Worm (Caenorhabditis elegans) whole organism, L2 larva: ENCODE results near the gene nhr-202.
A peak's percentile ranks its signal among the peaks of the same experiment; 100 is the strongest.

Experiments used
- C34F6.9 ChIP-seq: fragments of 150-350 bp; optimal IDR thresholded peaks from 2 replicates; lab custom pipeline; 2014; ENCODE audit warnings: missing biosample characterization, missing genetic modification characterization
- F13H6.1 ChIP-seq: sonication (generic microtip); optimal IDR thresholded peaks from 2 replicates; lab custom pipeline; 2016; ENCODE audit warnings: missing genetic modification characterization, missing compliant biosample characterization
- Y55F3AM.14 ChIP-seq: fragments of 200-800 bp; sonication (Bioruptor generic); optimal IDR thresholded peaks from 2 replicates; lab custom pipeline; 2018; ENCODE audit warnings: mild to moderate bottlenecking, missing genetic modification characterization, missing compliant biosample characterization
- aly-2 ChIP-seq: fragments of 150-350 bp; optimal IDR thresholded peaks from 2 replicates; lab custom pipeline; 2014; ENCODE audit warnings: missing biosample characterization, missing genetic modification characterization
- ama-1 ChIP-seq: fragments of 150-350 bp; optimal IDR thresholded peaks from 2 replicates; lab custom pipeline; 2018; ENCODE audit warnings: inconsistent platforms
- blmp-1 ChIP-seq: sonication (generic microtip); optimal IDR thresholded peaks from 2 replicates; lab custom pipeline; 2017; ENCODE audit warnings: missing genetic modification characterization, mild to moderate bottlenecking, missing compliant biosample characterization, antibody characterized with exemption, moderate library complexity; ENCODE audit not compliant: insufficient read depth
- ceh-82 ChIP-seq: fragments of 150-350 bp; optimal IDR thresholded peaks from 2 replicates; lab custom pipeline; 2014; ENCODE audit warnings: missing biosample characterization, missing genetic modification characterization
- crh-2 ChIP-seq: sonication (generic microtip); optimal IDR thresholded peaks from 2 replicates; lab custom pipeline; 2017; ENCODE audit warnings: missing biosample characterization, missing genetic modification characterization
- dmd-4 ChIP-seq: sonication (generic microtip); optimal IDR thresholded peaks from 2 replicates; lab custom pipeline; 2017; ENCODE audit warnings: missing biosample characterization, missing genetic modification characterization
- egl-27 ChIP-seq: sonication (generic microtip); optimal IDR thresholded peaks from 3 replicates; lab custom pipeline; 2017; ENCODE audit warnings: missing biosample characterization, missing genetic modification reagents, missing genetic modification characterization
- elt-1 ChIP-seq: fragments of 150-350 bp; optimal IDR thresholded peaks from 2 replicates; lab custom pipeline; 2014; ENCODE audit warnings: missing biosample characterization, missing genetic modification characterization
- elt-3 ChIP-seq: sonication (generic microtip); optimal IDR thresholded peaks from 2 replicates; lab custom pipeline; 2017; ENCODE audit warnings: missing biosample characterization, missing genetic modification characterization
- fos-1 ChIP-seq: fragments of 150-350 bp; optimal IDR thresholded peaks from 2 replicates; lab custom pipeline; 2014; ENCODE audit warnings: missing biosample characterization, missing genetic modification characterization
- gmeb-1 ChIP-seq: fragments of 150-350 bp; optimal IDR thresholded peaks from 2 replicates; lab custom pipeline; 2014; ENCODE audit warnings: missing biosample characterization, missing genetic modification characterization
- lsy-2 ChIP-seq, 2 experiments: fragments of 150-350 bp in 1 of 2; sonication (generic microtip) in 1 of 2; optimal IDR thresholded peaks; 2 replicates each; lab custom pipeline; 2014 to 2017; ENCODE audit warnings: missing biosample characterization in 2 of 2, missing genetic modification characterization in 2 of 2
- mab-5 ChIP-seq: fragments of 150-350 bp; optimal IDR thresholded peaks from 2 replicates; lab custom pipeline; 2014; ENCODE audit warnings: missing biosample characterization, missing genetic modification characterization
- mbf-1 ChIP-seq: sonication (generic microtip); optimal IDR thresholded peaks from 2 replicates; lab custom pipeline; 2017; ENCODE audit warnings: missing biosample characterization, missing genetic modification characterization
- nhr-11 ChIP-seq: fragments of 150-350 bp; optimal IDR thresholded peaks from 2 replicates; lab custom pipeline; 2014; ENCODE audit warnings: missing biosample characterization, missing genetic modification characterization
- nhr-12 ChIP-seq: fragments of 150-350 bp; optimal IDR thresholded peaks from 2 replicates; lab custom pipeline; 2014; ENCODE audit warnings: missing biosample characterization, missing genetic modification characterization
- nhr-129 ChIP-seq: fragments of 150-350 bp; optimal IDR thresholded peaks from 2 replicates; lab custom pipeline; 2014; ENCODE audit warnings: missing biosample characterization, missing genetic modification characterization
- nhr-23 ChIP-seq: fragments of 150-350 bp; optimal IDR thresholded peaks from 2 replicates; lab custom pipeline; 2014; ENCODE audit warnings: missing biosample characterization, missing genetic modification reagents, missing genetic modification characterization
- nhr-25 ChIP-seq: fragments of 150-350 bp; sonication (generic microtip); optimal IDR thresholded peaks from 3 replicates; lab custom pipeline; 2014; ENCODE audit warnings: missing biosample characterization, missing genetic modification characterization
- nhr-6 ChIP-seq: fragments of 150-350 bp; optimal IDR thresholded peaks from 2 replicates; lab custom pipeline; 2014; ENCODE audit warnings: missing biosample characterization, missing genetic modification characterization
- nhr-77 ChIP-seq: fragments of 150-350 bp; optimal IDR thresholded peaks from 2 replicates; lab custom pipeline; 2014; ENCODE audit warnings: missing biosample characterization, missing genetic modification characterization
- skn-1 ChIP-seq: sonication (generic microtip); optimal IDR thresholded peaks from 2 replicates; lab custom pipeline; 2017; ENCODE audit warnings: missing biosample characterization, missing genetic modification characterization
- sma-3 ChIP-seq: sonication (generic microtip); optimal IDR thresholded peaks from 2 replicates; lab custom pipeline; 2016; ENCODE audit warnings: missing genetic modification reagents, missing genetic modification characterization, missing compliant biosample characterization
- sma-9 ChIP-seq, 2 experiments: fragments of 150-350 bp in 1 of 2; sonication (generic microtip) in 1 of 2; optimal IDR thresholded peaks; 2 replicates each; lab custom pipeline; 2014 to 2016; ENCODE audit warnings: missing genetic modification characterization in 2 of 2, mild to moderate bottlenecking in 1 of 2, missing biosample characterization in 1 of 2, missing compliant biosample characterization in 1 of 2, missing genetic modification reagents in 1 of 2, moderate library complexity in 1 of 2
- snpc-4 ChIP-seq: fragments of 150-350 bp; optimal IDR thresholded peaks from 2 replicates; lab custom pipeline; 2014; ENCODE audit warnings: missing biosample characterization, missing genetic modification characterization
- unc-55 ChIP-seq: fragments of 150-350 bp; sonication (generic microtip); optimal IDR thresholded peaks from 3 replicates; lab custom pipeline; 2014; ENCODE audit warnings: missing biosample characterization, missing genetic modification reagents, missing genetic modification characterization
- unc-62 ChIP-seq: fragments of 150-350 bp; optimal IDR thresholded peaks from 2 replicates; lab custom pipeline; 2014; ENCODE audit warnings: missing biosample characterization, missing genetic modification reagents, missing genetic modification characterization
- zag-1 ChIP-seq: fragments of 150-350 bp; optimal IDR thresholded peaks from 2 replicates; lab custom pipeline; 2014; ENCODE audit warnings: missing biosample characterization, missing genetic modification characterization
- ztf-11 ChIP-seq: sonication (generic microtip); optimal IDR thresholded peaks from 2 replicates; lab custom pipeline; 2017; ENCODE audit warnings: missing biosample characterization, missing genetic modification characterization
- ztf-4 ChIP-seq: fragments of 150-350 bp; optimal IDR thresholded peaks from 2 replicates; lab custom pipeline; 2014; ENCODE audit warnings: missing biosample characterization, missing genetic modification characterization

The nhr-202 gene

ce11 chrV:418432-418831, 44.0 kb upstream of the nhr-202 start, which contains the start of gene Y39D8A.1:
TSS of gene Y39D8A.1 (plus strand) at chrV:418732.
- TF ChIP-seq fos-1 (tag; lab: Kevin White, UChicago) = no peak
- TF ChIP-seq snpc-4 = no peak
- no peak for TF ChIP-seq ztf-4 (tag; lab: Kevin White, UChicago)
- no peak for TF ChIP-seq Y55F3AM.14 (GFP tag; lab: Kevin White, UChicago)
- no peak for TF ChIP-seq nhr-77 (tag; lab: Kevin White, UChicago)
- TF ChIP-seq aly-2 (tag; lab: Kevin White, UChicago) = no peak
- TF ChIP-seq nhr-12 (tag; lab: Kevin White, UChicago) = no peak
- TF ChIP-seq crh-2 (tag; lab: Kevin White, UChicago) = no peak
- TF ChIP-seq unc-62 (GFP tag; lab: Kevin White, UChicago) = no peak
- TF ChIP-seq ceh-82 (tag; lab: Kevin White, UChicago) = no peak
- TF ChIP-seq egl-27 (tag; lab: Kevin White, UChicago) = no peak
- no peak for TF ChIP-seq lsy-2 (tag; optimal IDR thresholded peaks at IDR 0.05; lab: Kevin White, UChicago)
- no peak for TF ChIP-seq gmeb-1
- TF ChIP-seq sma-3 (GFP tag; lab: Kevin White, UChicago) = no peak
- no peak for TF ChIP-seq dmd-4
- no peak for TF ChIP-seq nhr-6 (tag; lab: Kevin White, UChicago)
- no peak for TF ChIP-seq C34F6.9 (tag; lab: Kevin White, UChicago)
- TF ChIP-seq sma-9 (GFP tag; optimal IDR thresholded peaks at IDR 0.05; lab: Kevin White, UChicago) = no peak
- TF ChIP-seq sma-9 (tag; optimal IDR thresholded peaks at IDR 0.05; lab: Kevin White, UChicago) = no peak

ce11 chrV:422133-422532, 40.3 kb upstream of the nhr-202 start, which contains the start of gene dod-20:
TSS of gene dod-20 (plus strand) at chrV:422433.
- TF ChIP-seq fos-1 (tag; lab: Kevin White, UChicago) (peak; percentile 17), unc-62 (GFP tag; lab: Kevin White, UChicago) (no peak), ceh-82 (tag; lab: Kevin White, UChicago) (no peak), egl-27 (tag; lab: Kevin White, UChicago) (no peak)
- TF ChIP-seq, all 48 proteins: peak for 1

ce11 chrV:424140-424539, 38.2 kb upstream of the nhr-202 start, which contains the start of gene B0554.5:
TSS of gene B0554.5 (plus strand) at chrV:424440.
- no peak for TF ChIP-seq mbf-1
- no peak for TF ChIP-seq zag-1 (tag; lab: Kevin White, UChicago)
- no peak for TF ChIP-seq ztf-11
- TF ChIP-seq fos-1 (tag; lab: Kevin White, UChicago) = no peak
- TF ChIP-seq dmd-4 = no peak
- no peak for TF ChIP-seq elt-3
- TF ChIP-seq egl-27 (tag; lab: Kevin White, UChicago) = no peak
- no peak for TF ChIP-seq skn-1 (tag; lab: Kevin White, UChicago)
- no peak for TF ChIP-seq aly-2 (tag; lab: Kevin White, UChicago)
- TF ChIP-seq nhr-129 (tag; lab: Kevin White, UChicago) = no peak
- no peak for TF ChIP-seq mab-5
- no peak for TF ChIP-seq elt-1 (tag; lab: Kevin White, UChicago)

- TF ChIP-seq blmp-1 (tag; lab: Kevin White, UChicago) (no peak), ztf-4 (tag; lab: Kevin White, UChicago) (no peak), nhr-11 (tag; lab: Kevin White, UChicago) (no peak)
- TF ChIP-seq, all 48 proteins: peak for 0
These were observed 33.5 kb upstream of the nhr-202 start, which contains the start of gene B0554.4 for ce11 chrV:428844-429243. TSS of gene B0554.4 (plus strand) at chrV:429144.

ce11 chrV:432991-433390, 29.4 kb upstream of the nhr-202 start:
- TF ChIP-seq ama-1 (lab: Kevin White, UChicago) (no peak), nhr-23 (no peak), egl-27 (tag; lab: Kevin White, UChicago) (no peak), nhr-25 (no peak), F13H6.1 (tag; lab: Kevin White, UChicago) (no peak), nhr-77 (tag; lab: Kevin White, UChicago) (no peak), lsy-2 (tag; optimal IDR thresholded peaks at IDR 0.05; lab: Kevin White, UChicago) (no peak), unc-55 (no peak), nhr-11 (tag; lab: Kevin White, UChicago) (no peak)
